Fruit fly (Drosophila melanogaster) whole organism, embryonic: ENCODE results near the gene CG6937.

Experiments used
- Atf6 ChIP-seq: fragments of 200-800 bp; sonication (Bioruptor generic); IDR thresholded peaks from 2 replicates; pipeline ENCODE4 v1.3.6; 2022; ENCODE audit warnings: missing biosample characterization, missing genetic modification characterization
- Blimp-1 ChIP-seq: fragments of 200-800 bp; sonication (Bioruptor generic); optimal IDR thresholded peaks from 3 replicates; lab custom pipeline; 2018; ENCODE audit warnings: missing biosample characterization, missing genetic modification characterization, mild to moderate bottlenecking, moderate library complexity, missing genetic modification reagents
- CG12104 ChIP-seq: fragments of 200-800 bp; sonication (Bioruptor generic); optimal IDR thresholded peaks from 3 replicates; lab custom pipeline; 2016; ENCODE audit warnings: missing biosample characterization, missing genetic modification characterization
- CG13775 ChIP-seq: fragments of 200-800 bp; sonication (Bioruptor generic); optimal IDR thresholded peaks from 3 replicates; lab custom pipeline; 2017; ENCODE audit warnings: missing biosample characterization, mild to moderate bottlenecking, missing genetic modification characterization
- CG17802 ChIP-seq: fragments of 200-800 bp; sonication (Bioruptor generic); optimal IDR thresholded peaks from 2 replicates; lab custom pipeline; 2018; ENCODE audit warnings: missing biosample characterization, mild to moderate bottlenecking, missing genetic modification characterization, moderate library complexity
- CG18262 ChIP-seq: fragments of 200-800 bp; optimal IDR thresholded peaks from 3 replicates; lab custom pipeline; 2019; ENCODE audit warnings: missing biosample characterization, mild to moderate bottlenecking, missing genetic modification characterization, moderate library complexity
- CG2678 ChIP-seq: fragments of 200-800 bp; sonication (Bioruptor generic); optimal IDR thresholded peaks from 3 replicates; lab custom pipeline; 2019; ENCODE audit warnings: missing biosample characterization, mild to moderate bottlenecking, missing genetic modification characterization, moderate library complexity
- CG2875 ChIP-seq: fragments of 200-800 bp; sonication (Bioruptor generic); optimal IDR thresholded peaks from 2 replicates; lab custom pipeline; 2017; ENCODE audit warnings: missing biosample characterization, mild to moderate bottlenecking, missing genetic modification characterization, missing genetic modification reagents
- CG34422 ChIP-seq: fragments of 200-800 bp; sonication (Bioruptor generic); IDR thresholded peaks from 3 replicates; pipeline ENCODE4 v1.3.6; 2022; ENCODE audit warnings: missing biosample characterization, missing genetic modification characterization
- CG4328 ChIP-seq: fragments of 200-800 bp; sonication (Bioruptor generic); optimal IDR thresholded peaks from 3 replicates; lab custom pipeline; 2017; ENCODE audit warnings: missing biosample characterization, missing genetic modification reagents, missing genetic modification characterization
- CG43689 ChIP-seq: fragments of 200-800 bp; sonication (Bioruptor generic); IDR thresholded peaks from 2 replicates; pipeline ENCODE4 v1.3.6; 2022; ENCODE audit warnings: missing biosample characterization, missing genetic modification characterization
- CG4820 ChIP-seq: fragments of 200-800 bp; sonication (Bioruptor generic); optimal IDR thresholded peaks from 3 replicates; lab custom pipeline; 2016; ENCODE audit warnings: missing biosample characterization, missing genetic modification characterization
- CG5180 ChIP-seq: fragments of 200-800 bp; sonication (Bioruptor generic); optimal IDR thresholded peaks from 3 replicates; lab custom pipeline; 2017; ENCODE audit warnings: missing biosample characterization, missing genetic modification characterization, mild to moderate bottlenecking, moderate library complexity, missing genetic modification reagents
- CG6813 ChIP-seq: fragments of 200-800 bp; sonication (Bioruptor generic); optimal IDR thresholded peaks from 2 replicates; lab custom pipeline; 2017; ENCODE audit warnings: missing biosample characterization, missing genetic modification characterization, mild to moderate bottlenecking, moderate library complexity, missing genetic modification reagents
- CG8089 ChIP-seq: fragments of 200-800 bp; sonication (Bioruptor generic); optimal IDR thresholded peaks from 3 replicates; lab custom pipeline; 2016; ENCODE audit warnings: missing biosample characterization, missing genetic modification characterization
- CG9215 ChIP-seq: fragments of 200-800 bp; sonication (Bioruptor generic); IDR thresholded peaks from 2 replicates; pipeline ENCODE4 v1.3.6; 2022; ENCODE audit warnings: missing biosample characterization, missing genetic modification characterization
- CG9609 ChIP-seq: fragments of 200-800 bp; sonication (Bioruptor generic); optimal IDR thresholded peaks from 3 replicates; lab custom pipeline; 2016; ENCODE audit warnings: missing biosample characterization, missing genetic modification characterization
- D ChIP-seq, 2 experiments: fragments of 200-800 bp in 1 of 2; fragments of >200 bp in 1 of 2; sonication (Bioruptor generic) in 1 of 2; optimal IDR thresholded peaks; 2 replicates in 1 of 2; 3 replicates in 1 of 2; lab custom pipeline; 2017; ENCODE audit warnings: mild to moderate bottlenecking in 1 of 2, missing biosample characterization in 1 of 2, missing genetic modification characterization in 1 of 2, missing genetic modification reagents in 1 of 2
- D19A ChIP-seq: fragments of 200-800 bp; optimal IDR thresholded peaks from 3 replicates; lab custom pipeline; 2019; ENCODE audit warnings: missing biosample characterization, mild to moderate bottlenecking, missing genetic modification characterization, moderate library complexity
- ERR ChIP-seq: fragments of 200-800 bp; sonication (Bioruptor generic); optimal IDR thresholded peaks from 2 replicates; lab custom pipeline; 2016; ENCODE audit warnings: missing biosample characterization, missing genetic modification characterization
- Elba2 ChIP-seq: fragments of 200-800 bp; sonication (Bioruptor generic); optimal IDR thresholded peaks from 3 replicates; lab custom pipeline; 2016; ENCODE audit warnings: missing biosample characterization, missing genetic modification characterization
- Fer2 ChIP-seq: fragments of 200-800 bp; sonication (Bioruptor generic); optimal IDR thresholded peaks from 2 replicates; lab custom pipeline; 2018; ENCODE audit warnings: missing biosample characterization, mild to moderate bottlenecking, missing genetic modification characterization, moderate library complexity
- H2.0 ChIP-seq: fragments of 200-800 bp; sonication (Bioruptor generic); IDR thresholded peaks from 2 replicates; pipeline ENCODE4 v1.3.6; 2022; ENCODE audit warnings: missing biosample characterization, missing genetic modification characterization
- Kr ChIP-seq: fragments of 200-800 bp; sonication (Bioruptor generic); optimal IDR thresholded peaks from 2 replicates; lab custom pipeline; 2017; ENCODE audit warnings: missing biosample characterization, mild to moderate bottlenecking, missing genetic modification characterization
- Med ChIP-seq: fragments of 200-800 bp; sonication (Bioruptor generic); peaks from one replicate; lab custom pipeline; 2016; ENCODE audit warnings: missing biosample characterization, missing genetic modification characterization, mild to moderate bottlenecking, inconsistent platforms, moderate library complexity
- Rfx ChIP-seq: fragments of 200-800 bp; sonication (Bioruptor generic); IDR thresholded peaks from 2 replicates; pipeline ENCODE4 v1.3.6; 2022; ENCODE audit warnings: missing biosample characterization, missing genetic modification characterization
- Side ChIP-seq: fragments of 200-800 bp; sonication (Bioruptor generic); optimal IDR thresholded peaks from 2 replicates; lab custom pipeline; 2016; ENCODE audit warnings: missing biosample characterization, missing genetic modification characterization
- Usf ChIP-seq: fragments of 200-800 bp; sonication (Bioruptor generic); optimal IDR thresholded peaks from 2 replicates; lab custom pipeline; 2017; ENCODE audit warnings: missing genotype, missing biosample characterization, missing genetic modification characterization
- abd-A ChIP-seq: fragments of 200-800 bp; sonication (Bioruptor generic); optimal IDR thresholded peaks from 3 replicates; lab custom pipeline; 2019; ENCODE audit warnings: missing biosample characterization, mild to moderate bottlenecking, missing genetic modification characterization, moderate library complexity
- corto ChIP-seq: fragments of 200-800 bp; sonication (Bioruptor generic); optimal IDR thresholded peaks from 2 replicates; lab custom pipeline; 2016; ENCODE audit warnings: missing biosample characterization, mild to moderate bottlenecking, missing genetic modification characterization, moderate library complexity
- dan ChIP-seq: fragments of 200-800 bp; sonication (Bioruptor generic); IDR thresholded peaks from 2 replicates; pipeline ENCODE4 v1.3.6; 2022; ENCODE audit warnings: missing biosample characterization, missing genetic modification characterization
- dm ChIP-seq: fragments of 200-800 bp; sonication (Bioruptor generic); optimal IDR thresholded peaks from 3 replicates; lab custom pipeline; 2016; ENCODE audit warnings: missing biosample characterization, missing genetic modification characterization
- dmrt99B ChIP-seq: fragments of 200-800 bp; sonication (Bioruptor generic); optimal IDR thresholded peaks from 2 replicates; lab custom pipeline; 2018; ENCODE audit warnings: missing biosample characterization, mild to moderate bottlenecking, missing genetic modification characterization, moderate library complexity
- dysf ChIP-seq: fragments of 200-800 bp; sonication (Bioruptor generic); IDR thresholded peaks from 3 replicates; pipeline ENCODE4 v1.3.6; 2022; ENCODE audit warnings: missing biosample characterization, missing genetic modification characterization
- fu2 ChIP-seq: fragments of 200-800 bp; sonication (Bioruptor generic); optimal IDR thresholded peaks from 2 replicates; lab custom pipeline; 2016; ENCODE audit warnings: missing biosample characterization, missing genetic modification characterization
- gem ChIP-seq: fragments of 200-800 bp; sonication (Bioruptor generic); optimal IDR thresholded peaks from 2 replicates; lab custom pipeline; 2019; ENCODE audit warnings: missing biosample characterization, mild to moderate bottlenecking, missing genetic modification characterization, moderate library complexity
- gsb-n ChIP-seq: fragments of 200-800 bp; sonication (Bioruptor generic); optimal IDR thresholded peaks from 3 replicates; lab custom pipeline; 2018; ENCODE audit warnings: missing biosample characterization, mild to moderate bottlenecking, missing genetic modification characterization
- ham ChIP-seq: fragments of 200-800 bp; sonication (Bioruptor generic); IDR thresholded peaks from 2 replicates; pipeline ENCODE4 v1.3.6; 2022; ENCODE audit warnings: missing biosample characterization, missing genetic modification characterization
- lmd ChIP-seq: fragments of 200-800 bp; sonication (Bioruptor generic); IDR thresholded peaks from 2 replicates; pipeline ENCODE4 v1.3.6; 2022; ENCODE audit warnings: missing biosample characterization, missing genetic modification characterization
- mld ChIP-seq: fragments of 200-800 bp; sonication (Bioruptor generic); IDR thresholded peaks from 3 replicates; pipeline ENCODE4 v1.3.6; 2022; ENCODE audit warnings: missing biosample characterization, missing genetic modification characterization; ENCODE audit not compliant: partially characterized antibody
- nom ChIP-seq: fragments of 200-800 bp; sonication (Bioruptor generic); optimal IDR thresholded peaks from 2 replicates; lab custom pipeline; 2017; ENCODE audit warnings: missing biosample characterization, missing genetic modification characterization, mild to moderate bottlenecking, moderate library complexity, missing genetic modification reagents
- oc ChIP-seq: fragments of 200-800 bp; sonication (Bioruptor generic); optimal IDR thresholded peaks from 2 replicates; lab custom pipeline; 2018; ENCODE audit warnings: missing biosample characterization, mild to moderate bottlenecking, missing genetic modification characterization, moderate library complexity
- pan ChIP-seq, 4 experiments: fragments of >200 bp in 3 of 4; fragments of 200-800 bp in 1 of 4; sonication (Bioruptor generic) in 1 of 4; optimal IDR thresholded peaks in 3 of 4; IDR thresholded peaks in 1 of 4; 2 replicates each; pipeline versions ENCODE4 v1.3.6 to Lab custom; 2017 to 2022; ENCODE audit warnings: missing biosample characterization in 2 of 4, missing genetic modification characterization in 2 of 4, mixed read lengths in 1 of 4
- sim ChIP-seq: fragments of 200-800 bp; sonication (Bioruptor generic); IDR thresholded peaks from 2 replicates; pipeline ENCODE4 v1.3.6; 2022; ENCODE audit warnings: missing biosample characterization, missing genetic modification characterization
- sisA ChIP-seq: fragments of 200-800 bp; sonication (Bioruptor generic); IDR thresholded peaks from 2 replicates; pipeline ENCODE4 v1.3.6; 2022; ENCODE audit warnings: missing biosample characterization, missing genetic modification characterization
- sob ChIP-seq: fragments of 200-800 bp; sonication (Bioruptor generic); IDR thresholded peaks from 2 replicates; pipeline ENCODE4 v1.3.6; 2022; ENCODE audit warnings: missing biosample characterization, missing genetic modification characterization
- stc ChIP-seq: fragments of 200-800 bp; sonication (Bioruptor generic); IDR thresholded peaks from 2 replicates; pipeline ENCODE4 v1.3.6; 2022; ENCODE audit warnings: missing biosample characterization, missing genetic modification characterization
- toy ChIP-seq: fragments of 200-800 bp; sonication (Bioruptor generic); IDR thresholded peaks from 2 replicates; pipeline ENCODE4 v1.3.6; 2022; ENCODE audit warnings: missing biosample characterization, missing genetic modification characterization
- twi ChIP-seq: fragments of 200-800 bp; optimal IDR thresholded peaks from 2 replicates; lab custom pipeline; 2019; ENCODE audit warnings: missing biosample characterization, mild to moderate bottlenecking, missing genetic modification characterization, moderate library complexity

CG6937 gene

DNA sequence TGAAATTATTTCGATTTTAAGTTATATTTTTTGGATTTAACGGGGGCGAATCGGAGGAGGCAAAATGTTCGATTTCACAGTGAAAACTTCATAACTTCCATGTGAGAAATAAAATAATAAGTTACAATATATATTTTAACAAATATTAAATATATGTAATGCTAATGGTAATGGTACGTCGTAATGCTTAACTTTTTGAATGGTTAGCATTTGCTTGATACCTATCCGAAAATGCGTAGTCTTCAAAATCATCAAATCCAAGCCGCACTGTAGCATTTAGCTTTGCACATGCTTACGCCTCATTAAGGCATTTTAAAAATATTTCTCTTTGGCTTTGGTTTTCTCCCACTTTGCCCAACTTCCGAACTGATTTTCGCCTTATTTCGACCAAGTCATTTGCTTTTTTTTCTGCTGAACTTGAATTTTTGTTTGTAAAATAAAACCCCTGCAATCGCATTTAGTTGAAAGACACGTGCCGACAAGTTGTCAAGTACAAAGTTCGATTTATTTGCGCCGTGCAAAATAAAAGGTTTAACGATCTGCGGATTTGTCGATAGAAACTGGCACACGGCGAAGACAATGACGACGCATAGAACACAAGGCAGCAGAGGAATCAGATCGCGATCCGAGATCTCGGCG is 41.7 kb upstream of the CG6937 start (continued):
- TF ChIP-seq CG13775 = no peak
- TF ChIP-seq CG2875 (GFP tag; lab: Kevin White, UChicago) = no peak
- peak; percentile 34 for TF ChIP-seq dmrt99B (tag; lab: Kevin White, UChicago)
- TF ChIP-seq mld (GFP tag; lab: Robert Waterston, UW) = no peak
- no peak for TF ChIP-seq toy (GFP tag; lab: Robert Waterston, UW)
- peak; percentile 9 for TF ChIP-seq gsb-n (tag; lab: Kevin White, UChicago)
- no peak for TF ChIP-seq CG43689 (GFP tag; lab: Robert Waterston, UW)
- no peak for TF ChIP-seq CG8089 (GFP tag; lab: Kevin White, UChicago)
- TF ChIP-seq abd-A (tag; lab: Kevin White, UChicago) = no peak
- no peak for TF ChIP-seq H2.0 (GFP tag; lab: Robert Waterston, UW)
- TF ChIP-seq CG9215 (GFP tag; lab: Robert Waterston, UW) = no peak
- peak; percentile 46 for TF ChIP-seq gem (tag; lab: Kevin White, UChicago)
- TF ChIP-seq CG4328 (GFP tag; lab: Kevin White, UChicago) = no peak
- peak; percentile 11 for TF ChIP-seq oc (tag; lab: Kevin White, UChicago)
- TF ChIP-seq Med = no peak
- TF ChIP-seq Atf6 (GFP tag; lab: Robert Waterston, UW) = no peak
- no peak for TF ChIP-seq Blimp-1 (GFP tag; lab: Kevin White, UChicago)
- TF ChIP-seq dysf = peak; percentile 54; the same call in 2 of the 3 replicates
- TF ChIP-seq corto (GFP tag; lab: Kevin White, UChicago) = no peak
- TF ChIP-seq CG12104 = no peak
- no peak for TF ChIP-seq Side (GFP tag; lab: Kevin White, UChicago)
- TF ChIP-seq CG2678 (tag; lab: Kevin White, UChicago) = peak; percentile 39
- peak; percentile 67 for TF ChIP-seq stc (GFP tag; lab: Robert Waterston, UW)
- no peak for TF ChIP-seq pan (optimal IDR thresholded peaks at IDR 0.05; lab: Kevin White, UChicago)
- peak in 1 of 2 experiments; percentile 23 for TF ChIP-seq pan (GFP tag; optimal IDR thresholded peaks at IDR 0.05 in 1 of 2, IDR thresholded peaks at IDR 0.05 in 1 of 2)
- no peak for TF ChIP-seq Kr (GFP tag; lab: Kevin White, UChicago)
- no peak for TF ChIP-seq ERR
- no peak for TF ChIP-seq fu2 (GFP tag; lab: Kevin White, UChicago)
- TF ChIP-seq CG9609 (GFP tag; lab: Kevin White, UChicago) = no peak
- TF ChIP-seq dan (GFP tag; lab: Robert Waterston, UW) = no peak
- no peak for TF ChIP-seq CG6813 (GFP tag; lab: Kevin White, UChicago)
- no peak for TF ChIP-seq twi (tag; lab: Kevin White, UChicago)
- no peak for TF ChIP-seq dm (GFP tag; lab: Kevin White, UChicago)
- TF ChIP-seq D19A (tag; lab: Kevin White, UChicago) = no peak
- TF ChIP-seq Rfx = peak; percentile 14; the same call in 1 of the 2 replicates
- TF ChIP-seq CG34422 (GFP tag; lab: Robert Waterston, UW) = no peak
- TF ChIP-seq nom (GFP tag; lab: Kevin White, UChicago) = no peak
- TF ChIP-seq CG17802 (tag; lab: Kevin White, UChicago) = no peak
- no peak for TF ChIP-seq ham (GFP tag; lab: Robert Waterston, UW)
- TF ChIP-seq sim = no peak
- TF ChIP-seq CG18262 (tag; lab: Kevin White, UChicago) = no peak
- no peak for TF ChIP-seq Fer2 (tag; lab: Kevin White, UChicago)
- TF ChIP-seq CG4820 (GFP tag; lab: Kevin White, UChicago) = no peak
- TF ChIP-seq sob (GFP tag; lab: Robert Waterston, UW) = no peak
- TF ChIP-seq Usf (GFP tag; lab: Kevin White, UChicago) = no peak
- TF ChIP-seq D (optimal IDR thresholded peaks at IDR 0.05; lab: Kevin White, UChicago) = no peak
- TF ChIP-seq D (GFP tag; optimal IDR thresholded peaks at IDR 0.05; lab: Kevin White, UChicago) = no peak
- peak; percentile 36; the same call in 1 of the 2 replicates for TF ChIP-seq lmd (GFP tag; lab: Robert Waterston, UW)
- TF ChIP-seq CG5180 (GFP tag; lab: Kevin White, UChicago) = no peak
- 0 out of 2 replicates have a peak, but pooled peaks have one; percentile 37 for TF ChIP-seq sisA (GFP tag; lab: Robert Waterston, UW)
- no peak for TF ChIP-seq Elba2 (GFP tag; lab: Kevin White, UChicago)
